Worm (Caenorhabditis elegans) whole organism, L4 larva: Measurements from ENCODE around the gene Y17G9A.4.

ENCODE experiments used
- F26F4.8 ChIP-seq: fragments of 200-800 bp; sonication (Bioruptor generic); conservative IDR thresholded peaks from 2 replicates; pipeline ENCODE4 v1.3.6; 2022; ENCODE audit warnings: missing genetic modification characterization, missing compliant biosample characterization
- F49E8.2 ChIP-seq: sonication (generic microtip); optimal IDR thresholded peaks from 2 replicates; lab custom pipeline; 2016; ENCODE audit warnings: missing compliant biosample characterization, mild to moderate bottlenecking, missing genetic modification characterization, borderline replicate concordance
- R02D3.7 ChIP-seq: fragments of 150-350 bp; sonication (generic microtip); optimal IDR thresholded peaks from 3 replicates; lab custom pipeline; 2014; ENCODE audit warnings: missing biosample characterization, missing genetic modification characterization
- Y105C5A.15 ChIP-seq: fragments of 200-800 bp; sonication (Bioruptor generic); IDR thresholded peaks from 2 replicates; pipeline ENCODE4 v1.3.6; 2022; ENCODE audit warnings: missing genetic modification characterization, missing compliant biosample characterization
- Y48G9A.11 ChIP-seq: fragments of 200-800 bp; sonication (Bioruptor generic); IDR thresholded peaks from 2 replicates; pipeline ENCODE4 v1.3.6; 2022; ENCODE audit warnings: missing genetic modification reagents, missing genetic modification characterization, missing compliant biosample characterization
- ZK337.2 ChIP-seq: fragments of 200-800 bp; sonication (Bioruptor generic); IDR thresholded peaks from 2 replicates; pipeline ENCODE4 v1.3.6; 2022; ENCODE audit warnings: missing genetic modification reagents, missing genetic modification characterization, missing compliant biosample characterization
- ZK546.5 ChIP-seq, 2 experiments: sonication (generic microtip); optimal IDR thresholded peaks; 2 replicates each; lab custom pipeline; 2017; ENCODE audit warnings: missing biosample characterization in 2 of 2, missing genetic modification characterization in 2 of 2
- aha-1 ChIP-seq: fragments of 150-350 bp; peaks from one replicate; lab custom pipeline; 2014; ENCODE audit warnings: missing biosample characterization, missing genetic modification characterization
- attf-4 ChIP-seq: sonication (generic microtip); optimal IDR thresholded peaks from 3 replicates; lab custom pipeline; 2017; ENCODE audit warnings: missing biosample characterization, missing genetic modification characterization
- ceh-32 ChIP-seq: sonication (generic microtip); optimal IDR thresholded peaks from 2 replicates; lab custom pipeline; 2016; ENCODE audit warnings: mild to moderate bottlenecking, missing genetic modification characterization, missing compliant biosample characterization; ENCODE audit not compliant: poor library complexity
- daf-8 ChIP-seq: fragments of 200-800 bp; sonication (Bioruptor generic); IDR thresholded peaks from 2 replicates; pipeline ENCODE4 v1.3.6; 2022; ENCODE audit warnings: missing genetic modification characterization, missing compliant biosample characterization
- dmd-6 ChIP-seq: fragments of 200-800 bp; sonication (Bioruptor generic); IDR thresholded peaks from 2 replicates; pipeline ENCODE4 v1.3.6; 2022; ENCODE audit warnings: missing genetic modification reagents, missing genetic modification characterization, missing compliant biosample characterization
- dmd-9 ChIP-seq: fragments of 200-800 bp; sonication (Bioruptor generic); IDR thresholded peaks from 2 replicates; pipeline ENCODE4 v1.3.6; 2022; ENCODE audit warnings: missing genetic modification reagents, missing genetic modification characterization, missing compliant biosample characterization
- dpl-1 ChIP-seq: fragments of 150-350 bp; optimal IDR thresholded peaks from 2 replicates; lab custom pipeline; 2014; ENCODE audit warnings: missing biosample characterization, missing genetic modification reagents, missing genetic modification characterization
- duxl-1 ChIP-seq: sonication (generic microtip); optimal IDR thresholded peaks from 2 replicates; lab custom pipeline; 2016; ENCODE audit warnings: mild to moderate bottlenecking, missing genetic modification characterization, moderate library complexity, missing compliant biosample characterization; ENCODE audit not compliant: poor library complexity
- egl-43 ChIP-seq: fragments of 200-800 bp; sonication (Bioruptor generic); IDR thresholded peaks from 2 replicates; pipeline ENCODE4 v1.3.6; 2022; ENCODE audit warnings: missing genetic modification reagents, missing genetic modification characterization, missing compliant biosample characterization
- hif-1 ChIP-seq, 2 experiments: sonication (generic microtip); optimal IDR thresholded peaks; 2 replicates each; lab custom pipeline; 2016 to 2017; ENCODE audit warnings: missing compliant biosample characterization in 2 of 2, missing genetic modification characterization in 2 of 2, missing genetic modification reagents in 2 of 2, missing genotype in 2 of 2, mild to moderate bottlenecking in 1 of 2
- hlh-30 ChIP-seq: sonication (generic microtip); optimal IDR thresholded peaks from 2 replicates; lab custom pipeline; 2017; ENCODE audit warnings: antibody characterized with exemption, mild to moderate bottlenecking, missing genetic modification characterization, missing compliant biosample characterization; ENCODE audit not compliant: insufficient read depth
- lin-1 ChIP-seq: fragments of 200-800 bp; sonication (Bioruptor generic); IDR thresholded peaks from 2 replicates; pipeline ENCODE4 v1.3.6; 2022; ENCODE audit warnings: missing genetic modification reagents, missing genetic modification characterization, missing compliant biosample characterization
- lin-39 ChIP-seq: fragments of 150-350 bp; optimal IDR thresholded peaks from 2 replicates; lab custom pipeline; 2014; ENCODE audit warnings: missing biosample characterization, missing genetic modification reagents, missing genetic modification characterization
- lsy-2 ChIP-seq, 2 experiments: fragments of 150-350 bp in 1 of 2; sonication (generic microtip) in 1 of 2; optimal IDR thresholded peaks; 2 replicates each; lab custom pipeline; 2014 to 2017; ENCODE audit warnings: missing biosample characterization in 2 of 2, missing genetic modification characterization in 2 of 2
- madf-9 ChIP-seq: fragments of 200-800 bp; sonication (Bioruptor generic); conservative IDR thresholded peaks from 2 replicates; pipeline ENCODE4 v1.3.6; 2022; ENCODE audit warnings: missing genetic modification reagents, missing genetic modification characterization, missing compliant biosample characterization
- mdt-29 ChIP-seq: fragments of 200-800 bp; sonication (Bioruptor generic); IDR thresholded peaks from 2 replicates; pipeline ENCODE4 v1.3.6; 2022; ENCODE audit warnings: missing genetic modification reagents, missing genetic modification characterization, missing compliant biosample characterization
- mep-1 ChIP-seq: fragments of 150-350 bp; sonication (generic microtip); optimal IDR thresholded peaks from 3 replicates; lab custom pipeline; 2014; ENCODE audit warnings: missing biosample characterization, missing genetic modification characterization
- nhr-237 ChIP-seq: sonication (generic microtip); optimal IDR thresholded peaks from 2 replicates; lab custom pipeline; 2017; ENCODE audit warnings: missing biosample characterization, missing genetic modification characterization
- nhr-25 ChIP-seq: sonication (generic microtip); optimal IDR thresholded peaks from 2 replicates; lab custom pipeline; 2017; ENCODE audit warnings: missing genetic modification characterization, mild to moderate bottlenecking, missing compliant biosample characterization, antibody characterized with exemption, moderate library complexity, borderline replicate concordance; ENCODE audit not compliant: insufficient read depth
- nhr-28 ChIP-seq: fragments of 150-350 bp; optimal IDR thresholded peaks from 2 replicates; lab custom pipeline; 2014; ENCODE audit warnings: missing biosample characterization, missing genetic modification characterization
- pqm-1 ChIP-seq: sonication (generic microtip); optimal IDR thresholded peaks from 2 replicates; lab custom pipeline; 2017; ENCODE audit warnings: missing biosample characterization, missing genetic modification characterization
- rbr-2 ChIP-seq: sonication (generic microtip); optimal IDR thresholded peaks from 2 replicates; lab custom pipeline; 2016; ENCODE audit warnings: missing genotype, missing genetic modification characterization, missing compliant biosample characterization
- saeg-2 ChIP-seq: fragments of 200-800 bp; sonication (Bioruptor generic); IDR thresholded peaks from 2 replicates; pipeline ENCODE4 v1.3.6; 2022; ENCODE audit warnings: missing genetic modification reagents, missing genetic modification characterization, missing compliant biosample characterization
- skn-1 ChIP-seq: fragments of 150-350 bp; optimal IDR thresholded peaks from 2 replicates; lab custom pipeline; 2014; ENCODE audit warnings: missing biosample characterization, missing genetic modification characterization
- spr-1 ChIP-seq: sonication (generic microtip); optimal IDR thresholded peaks from 2 replicates; lab custom pipeline; 2016; ENCODE audit warnings: mild to moderate bottlenecking, missing genetic modification characterization, missing compliant biosample characterization
- spr-3 ChIP-seq: fragments of 200-800 bp; sonication (Bioruptor generic); optimal IDR thresholded peaks from 2 replicates; lab custom pipeline; 2018; ENCODE audit warnings: mild to moderate bottlenecking, missing genetic modification characterization, missing compliant biosample characterization
- unc-39 ChIP-seq: sonication (generic microtip); optimal IDR thresholded peaks from 2 replicates; lab custom pipeline; 2017; ENCODE audit warnings: missing biosample characterization, missing genetic modification characterization
- zag-1 ChIP-seq: fragments of 150-350 bp; optimal IDR thresholded peaks from 2 replicates; lab custom pipeline; 2014; ENCODE audit warnings: missing biosample characterization, missing genetic modification characterization
- zfp-2 ChIP-seq: sonication (generic microtip); optimal IDR thresholded peaks from 2 replicates; lab custom pipeline; 2016; ENCODE audit warnings: mild to moderate bottlenecking, missing genetic modification characterization, missing compliant biosample characterization
- zip-11 ChIP-seq: fragments of 200-800 bp; sonication (Bioruptor generic); IDR thresholded peaks from 2 replicates; pipeline ENCODE4 v1.3.6; 2022; ENCODE audit warnings: missing genetic modification characterization, missing compliant biosample characterization

Y17G9A.4 gene

DNA sequence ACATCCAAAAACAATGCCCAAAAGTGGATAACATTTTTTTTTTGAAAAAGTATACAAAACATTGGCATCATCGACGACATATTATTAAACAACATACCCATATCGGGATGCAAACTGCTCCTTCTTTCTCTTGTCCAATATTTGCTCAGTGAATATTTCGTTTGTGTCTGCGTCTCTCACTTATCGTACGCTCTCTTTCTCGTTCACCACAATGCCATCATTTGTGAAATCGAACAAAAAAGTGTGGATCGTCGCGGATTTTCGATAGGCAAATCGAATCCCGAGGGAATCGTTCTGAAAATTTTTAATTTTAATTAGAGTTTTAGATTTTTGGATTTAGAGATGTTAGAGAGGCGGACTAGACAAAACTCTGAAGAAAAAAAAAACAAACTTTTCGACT is 14.6 kb downstream of the Y17G9A.4 start, which contains the start of gene tat-2:
Gene tat-2, minus strand, starts transcription at position 101 of the 400 bp plus-strand sequence.
- TF ChIP-seq F26F4.8 = no peak
- no peak for TF ChIP-seq mdt-29 (GFP tag; lab: Robert Waterston, UW)
- no peak for TF ChIP-seq zfp-2 (tag; lab: Kevin White, UChicago)
- no peak for TF ChIP-seq nhr-237
- TF ChIP-seq dmd-9 = no peak
- TF ChIP-seq attf-4 (tag; lab: Kevin White, UChicago) = no peak
- no peak for TF ChIP-seq nhr-25 (tag; lab: Kevin White, UChicago)
- TF ChIP-seq rbr-2 = no peak
- no peak for TF ChIP-seq zip-11
- no peak for TF ChIP-seq spr-1 (tag; lab: Kevin White, UChicago)
- no peak for TF ChIP-seq saeg-2
- TF ChIP-seq egl-43 = no peak
- TF ChIP-seq lsy-2 (tag; optimal IDR thresholded peaks at IDR 0.05; lab: Kevin White, UChicago) = no peak
- no peak for TF ChIP-seq spr-3 (GFP tag; lab: Kevin White, UChicago)

ce11 chrIV:4842030-4842429 is 19.3 kb downstream of the Y17G9A.4 start:
- TF ChIP-seq pqm-1 (tag; lab: Kevin White, UChicago) (peak; percentile 69), duxl-1 (tag; lab: Kevin White, UChicago) (no peak), nhr-28 (peak; percentile 8)

ce11 chrIV:4829641-4830040 is 31.7 kb downstream of the Y17G9A.4 start:
- TF ChIP-seq dmd-6 (GFP tag; lab: Robert Waterston, UW) (no peak), dmd-9 (no peak), lin-39 (no peak), aha-1 (tag; lab: Kevin White, UChicago) (peak; percentile 91)

DNA sequence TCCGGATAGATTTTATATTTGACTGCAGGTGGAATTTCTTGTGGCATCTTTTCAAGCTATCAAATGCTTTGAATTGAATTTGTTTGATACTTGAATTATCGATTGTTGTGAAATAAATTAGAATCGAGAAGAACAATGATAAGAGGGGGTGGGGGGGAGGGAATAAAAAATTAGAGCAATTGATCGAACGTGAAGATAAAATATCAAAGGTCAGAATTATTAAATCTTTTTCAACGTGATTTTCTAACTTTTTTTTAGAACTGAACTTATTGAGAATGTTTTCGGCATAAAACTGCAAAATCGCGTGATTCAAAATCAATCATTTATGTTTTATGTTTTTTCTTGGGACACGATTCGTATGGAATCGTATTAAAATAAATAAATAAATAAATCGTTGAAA is 34.1 kb downstream of the Y17G9A.4 start, which contains the start of gene mpz-4:
Gene mpz-4, minus strand, starts transcription at position 101 of the 400 bp plus-strand sequence.
- no peak for TF ChIP-seq unc-39
- TF ChIP-seq zfp-2 (tag; lab: Kevin White, UChicago) = no peak
- TF ChIP-seq skn-1 (tag; lab: Kevin White, UChicago) = no peak
- TF ChIP-seq ceh-32 (tag; lab: Kevin White, UChicago) = no peak
- no peak for TF ChIP-seq lin-1 (GFP tag; lab: Robert Waterston, UW)
- no peak for TF ChIP-seq Y105C5A.15 (GFP tag; lab: Robert Waterston, UW)
- TF ChIP-seq madf-9 = no peak
- TF ChIP-seq daf-8 (GFP tag; lab: Robert Waterston, UW) = no peak
- no peak for TF ChIP-seq zag-1 (tag; lab: Kevin White, UChicago)
- no peak for TF ChIP-seq dpl-1
- TF ChIP-seq F49E8.2 (tag; lab: Kevin White, UChicago) = no peak
- no peak for TF ChIP-seq ZK337.2 (GFP tag; lab: Robert Waterston, UW)
- TF ChIP-seq mep-1 = no peak
- no peak for TF ChIP-seq R02D3.7 (tag; lab: Kevin White, UChicago)
- no peak for TF ChIP-seq hif-1 (tag; optimal IDR thresholded peaks at IDR 0.05; lab: Kevin White, UChicago)
- TF ChIP-seq ZK546.5 (tag; optimal IDR thresholded peaks at IDR 0.05; lab: Kevin White, UChicago) = no peak
- no peak for TF ChIP-seq Y48G9A.11
- TF ChIP-seq dmd-9 = no peak
- TF ChIP-seq hlh-30 (tag; lab: Kevin White, UChicago) = no peak
